Fruit fly (Drosophila melanogaster): ENCODE results near the gene Rev1.

The Rev1 gene

dm6 chr3L:648155-649024 lies 5.8 kb upstream of the Rev1 start, which contains the start of gene Gale:
Gene Gale (plus strand): TSS chr3L:648555.
- TF ChIP-seq vnd (GFP tag; IDR thresholded peaks at IDR 0.05; ENCODE audit: partially characterized antibody) (peak; percentile 53; the same call in 1 of the 3 replicates), pzg (GFP tag; optimal IDR thresholded peaks at IDR 0.05) (peak; percentile 70), sna (GFP tag; IDR thresholded peaks at IDR 0.05; ENCODE audit: partially characterized antibody) (peak; percentile 48; the same call in 1 of the 2 replicates), sob (GFP tag; IDR thresholded peaks at IDR 0.05) (peak; percentile 27; the same call in 1 of the 2 replicates), Dll (GFP tag; IDR thresholded peaks at IDR 0.05; ENCODE audit: partially characterized antibody) (peak; percentile 74; the same call in 3 of the 4 replicates), jumu (GFP tag; optimal IDR thresholded peaks at IDR 0.05) (peak; percentile 2), bsh (GFP tag; optimal IDR thresholded peaks at IDR 0.05) (no peak), Ets97D (GFP tag; optimal IDR thresholded peaks at IDR 0.05) (peak; percentile 85), Drgx (GFP tag; IDR thresholded peaks at IDR 0.05) (0 out of 2 replicates have a peak, but pooled peaks have one; percentile 17), croc (GFP tag; conservative IDR thresholded peaks at IDR 0.05) (no peak), CG18011 (GFP tag; optimal IDR thresholded peaks at IDR 0.05) (no peak), Dref (GFP tag; IDR thresholded peaks at IDR 0.05) (peak; percentile 87), Ets65A (GFP tag) (peak; percentile 86), onecut (GFP tag; IDR thresholded peaks at IDR 0.05) (peak; percentile 38; the same call in 1 of the 2 replicates), CG13624 (GFP tag; optimal IDR thresholded peaks at IDR 0.05) (peak; percentile 46), Hr78 (GFP tag; optimal IDR thresholded peaks at IDR 0.05) (peak in 1 of 2 experiments; percentile 96), Scr (GFP tag; IDR thresholded peaks at IDR 0.05; ENCODE audit: partially characterized antibody) (peak; percentile 70), inv (GFP tag; IDR thresholded peaks at IDR 0.05; ENCODE audit: partially characterized antibody) (peak; percentile 43; the same call in 1 of the 2 replicates), bbx (GFP tag; IDR thresholded peaks at IDR 0.05; ENCODE audit: partially characterized antibody) (peak; percentile 74), cwo (GFP tag; optimal IDR thresholded peaks at IDR 0.05) (peak; percentile 41), Rfx (GFP tag; IDR thresholded peaks at IDR 0.05) (peak; percentile 55), CG42726 (GFP tag; IDR thresholded peaks at IDR 0.05; ENCODE audit: partially characterized antibody) (peak; percentile 45; the same call in 1 of the 2 replicates), tna (GFP tag; IDR thresholded peaks at IDR 0.05; ENCODE audit: partially characterized antibody) (peak; percentile 61; the same call in 1 of the 2 replicates), E2f2 (GFP tag; IDR thresholded peaks at IDR 0.05) (peak; percentile 88), toy (GFP tag; IDR thresholded peaks at IDR 0.05) (no peak), tll (GFP tag; optimal IDR thresholded peaks at IDR 0.05) (no peak), sug (tag; optimal IDR thresholded peaks at IDR 0.05) (no peak), MBD-R2 (GFP tag; IDR thresholded peaks at IDR 0.05) (peak; percentile 61), CG12659 (GFP tag; optimal IDR thresholded peaks at IDR 0.05) (peak; percentile 26), Jarid2 (GFP tag; optimal IDR thresholded peaks at IDR 0.05) (peak; percentile 73), CG34224 (GFP tag; IDR thresholded peaks at IDR 0.05; ENCODE audit: partially characterized antibody) (peak; percentile 60; the same call in 2 of the 3 replicates), usp (GFP tag; optimal IDR thresholded peaks at IDR 0.05) (no peak), hbn (GFP tag; IDR thresholded peaks at IDR 0.05; ENCODE audit: partially characterized antibody) (peak; percentile 60; the same call in 1 of the 2 replicates), Med (GFP tag) (peak; percentile 90), CG17328 (GFP tag; IDR thresholded peaks at IDR 0.05) (no peak; the same call in 1 of the 2 replicates), al (GFP tag; IDR thresholded peaks at IDR 0.05) (peak; percentile 10; the same call in 1 of the 2 replicates), br (optimal IDR thresholded peaks at IDR 0.05) (no peak), bab2 (GFP tag; optimal IDR thresholded peaks at IDR 0.05) (peak; percentile 68), CG15269 (tag; optimal IDR thresholded peaks at IDR 0.05) (no peak), Pdp1 (GFP tag; optimal IDR thresholded peaks at IDR 0.05) (peak in 1 of 2 experiments; percentile 41), CG12104 (GFP tag; optimal IDR thresholded peaks at IDR 0.05) (peak; percentile 49), Opbp (GFP tag; IDR thresholded peaks at IDR 0.05; ENCODE audit: partially characterized antibody) (peak; percentile 68; the same call in 2 of the 3 replicates), CG31441 (GFP tag; IDR thresholded peaks at IDR 0.05) (0 out of 2 replicates have a peak, but pooled peaks have one; percentile 11), tgo (GFP tag; IDR thresholded peaks at IDR 0.05) (0 out of 3 replicates have a peak, but pooled peaks have one; percentile 16), phol (tag; optimal IDR thresholded peaks at IDR 0.05) (peak; percentile 6), CG18262 (tag; optimal IDR thresholded peaks at IDR 0.05) (no peak)
